Worm (Caenorhabditis elegans): Measurements from ENCODE around the gene T24E12.1.

DNA sequence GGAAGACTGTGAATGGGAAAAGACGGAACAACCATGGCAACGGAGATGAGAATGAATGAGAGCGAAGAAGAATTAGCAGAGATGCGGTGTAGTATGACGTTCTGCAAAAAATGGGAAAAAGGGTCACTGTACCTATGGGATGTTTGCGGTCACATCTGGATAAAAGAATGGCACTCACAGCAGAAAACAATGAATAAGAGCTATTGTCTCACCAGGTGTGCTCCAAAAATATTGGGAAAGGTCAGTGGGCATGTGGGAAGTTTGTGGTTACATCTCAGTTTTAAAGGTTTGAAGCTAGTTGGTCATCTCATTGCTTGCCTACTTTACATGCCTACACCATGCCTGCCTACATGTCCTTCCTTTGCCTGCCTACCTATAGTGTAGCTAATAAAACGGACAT lies 34.7 kb upstream of the T24E12.1 start, which contains the start of gene fbxb-91:
- TF ChIP-seq tbx-2 (tag; optimal IDR thresholded peaks at IDR 0.05) (no peak), nhr-28 (tag; optimal IDR thresholded peaks at IDR 0.05) (no peak), ama-1 (optimal IDR thresholded peaks at IDR 0.05) (no peak), zag-1 (tag; optimal IDR thresholded peaks at IDR 0.05) (no peak), mep-1 (tag; optimal IDR thresholded peaks at IDR 0.05) (no peak)
